Worm (Caenorhabditis elegans) whole organism, late embryonic: ENCODE measurements around the gene fbxb-41.
"Not testable (repeated sequence)": the region's sequence is repeated elsewhere in the genome, so short reads cannot be mapped to it uniquely, and the experiment has no call there.

ENCODE experiments used
- C38D4.7 ChIP-seq: fragments of 200-800 bp; sonication (Bioruptor generic); optimal IDR thresholded peaks from 2 replicates; lab custom pipeline; 2018; ENCODE audit warnings: mild to moderate bottlenecking, missing genetic modification characterization, moderate library complexity, missing compliant biosample characterization
- F13H6.1 ChIP-seq: sonication (generic microtip); optimal IDR thresholded peaks from 2 replicates; lab custom pipeline; 2016; ENCODE audit warnings: missing genetic modification characterization, missing compliant biosample characterization
- T23F11.4 ChIP-seq: fragments of 200-800 bp; sonication (Bioruptor generic); optimal IDR thresholded peaks from 2 replicates; lab custom pipeline; 2018; ENCODE audit warnings: mild to moderate bottlenecking, missing genetic modification characterization, missing compliant biosample characterization
- Y22D7AL.16 ChIP-seq: sonication (generic microtip); optimal IDR thresholded peaks from 2 replicates; lab custom pipeline; 2016; ENCODE audit warnings: missing genetic modification characterization, missing compliant biosample characterization
- ama-1 ChIP-seq: fragments of 150-350 bp; optimal IDR thresholded peaks from 2 replicates; lab custom pipeline; 2014
- ceh-18 ChIP-seq: sonication (generic microtip); optimal IDR thresholded peaks from 2 replicates; lab custom pipeline; 2016; ENCODE audit warnings: missing genetic modification characterization, missing compliant biosample characterization
- ceh-19 ChIP-seq: fragments of 200-800 bp; sonication (Bioruptor generic); optimal IDR thresholded peaks from 2 replicates; lab custom pipeline; 2018; ENCODE audit warnings: mild to moderate bottlenecking, missing genetic modification characterization, missing compliant biosample characterization
- ceh-2 ChIP-seq: sonication (generic microtip); optimal IDR thresholded peaks from 2 replicates; lab custom pipeline; 2016; ENCODE audit warnings: missing genotype, missing genetic modification characterization, missing compliant biosample characterization
- ceh-24 ChIP-seq: sonication (generic microtip); optimal IDR thresholded peaks from 2 replicates; lab custom pipeline; 2016; ENCODE audit warnings: mild to moderate bottlenecking, missing genetic modification characterization, missing compliant biosample characterization
- ceh-30 ChIP-seq: fragments of 150-350 bp; optimal IDR thresholded peaks from 2 replicates; lab custom pipeline; 2014; ENCODE audit warnings: missing biosample characterization, missing genetic modification characterization
- ceh-31 ChIP-seq: sonication (generic microtip); optimal IDR thresholded peaks from 2 replicates; lab custom pipeline; 2016; ENCODE audit warnings: missing genetic modification characterization, missing compliant biosample characterization
- ceh-48 ChIP-seq: sonication (generic microtip); optimal IDR thresholded peaks from 2 replicates; lab custom pipeline; 2016; ENCODE audit warnings: missing genetic modification characterization, inconsistent platforms, missing compliant biosample characterization
- ceh-9 ChIP-seq: sonication (generic microtip); optimal IDR thresholded peaks from 2 replicates; lab custom pipeline; 2016; ENCODE audit warnings: mild to moderate bottlenecking, missing genetic modification characterization, inconsistent platforms, missing compliant biosample characterization
- dve-1 ChIP-seq: sonication (generic microtip); optimal IDR thresholded peaks from 2 replicates; lab custom pipeline; 2017; ENCODE audit warnings: antibody characterized with exemption, mild to moderate bottlenecking, missing genetic modification characterization, missing compliant biosample characterization
- ets-4 ChIP-seq: sonication (generic microtip); optimal IDR thresholded peaks from 2 replicates; lab custom pipeline; 2016; ENCODE audit warnings: missing genetic modification characterization, missing compliant biosample characterization
- fax-1 ChIP-seq: sonication (generic microtip); optimal IDR thresholded peaks from 2 replicates; lab custom pipeline; 2016; ENCODE audit warnings: missing genotype, missing genetic modification characterization, missing compliant biosample characterization
- hlh-6 ChIP-seq: sonication (generic microtip); optimal IDR thresholded peaks from 2 replicates; lab custom pipeline; 2016; ENCODE audit warnings: missing genotype, missing genetic modification characterization, missing compliant biosample characterization
- hlh-8 ChIP-seq: sonication (generic microtip); optimal IDR thresholded peaks from 2 replicates; lab custom pipeline; 2016; ENCODE audit warnings: missing genotype, missing genetic modification characterization, missing compliant biosample characterization
- lim-6 ChIP-seq: sonication (generic microtip); optimal IDR thresholded peaks from 2 replicates; lab custom pipeline; 2016; ENCODE audit warnings: missing genetic modification characterization, missing compliant biosample characterization
- lin-11 ChIP-seq: fragments of 200-800 bp; sonication (Bioruptor generic); optimal IDR thresholded peaks from 2 replicates; lab custom pipeline; 2018; ENCODE audit warnings: mild to moderate bottlenecking, missing genetic modification characterization, missing compliant biosample characterization
- madf-2 ChIP-seq: sonication (generic microtip); optimal IDR thresholded peaks from 2 replicates; lab custom pipeline; 2017; ENCODE audit warnings: missing genetic modification characterization, missing compliant biosample characterization
- nfya-1 ChIP-seq: sonication (generic microtip); optimal IDR thresholded peaks from 2 replicates; lab custom pipeline; 2017; ENCODE audit warnings: missing genetic modification characterization, mild to moderate bottlenecking, missing compliant biosample characterization, antibody characterized with exemption, moderate library complexity
- nhr-232 ChIP-seq: sonication (generic microtip); optimal IDR thresholded peaks from 2 replicates; lab custom pipeline; 2016; ENCODE audit warnings: missing genetic modification characterization, missing compliant biosample characterization
- odd-2 ChIP-seq: sonication (generic microtip); optimal IDR thresholded peaks from 2 replicates; lab custom pipeline; 2017; ENCODE audit warnings: antibody characterized with exemption, mild to moderate bottlenecking, missing genetic modification characterization, missing compliant biosample characterization
- pat-9 ChIP-seq: fragments of 200-800 bp; sonication (Bioruptor generic); optimal IDR thresholded peaks from 2 replicates; lab custom pipeline; 2018; ENCODE audit warnings: mild to moderate bottlenecking, missing genetic modification characterization, moderate library complexity, missing compliant biosample characterization
- pha-2 ChIP-seq: sonication (generic microtip); optimal IDR thresholded peaks from 2 replicates; lab custom pipeline; 2017; ENCODE audit warnings: mild to moderate bottlenecking, missing genetic modification characterization, missing compliant biosample characterization
- pha-4 ChIP-seq: fragments of 150-350 bp; optimal IDR thresholded peaks from 2 replicates; lab custom pipeline; 2018; ENCODE audit warnings: missing biosample characterization, missing genetic modification reagents, missing genetic modification characterization
- ref-2 ChIP-seq: sonication (generic microtip); optimal IDR thresholded peaks from 2 replicates; lab custom pipeline; 2016; ENCODE audit warnings: missing genetic modification characterization, missing compliant biosample characterization
- rnt-1 ChIP-seq: sonication (generic microtip); optimal IDR thresholded peaks from 2 replicates; lab custom pipeline; 2016; ENCODE audit warnings: missing genetic modification characterization, missing compliant biosample characterization
- syd-9 ChIP-seq: sonication (generic microtip); optimal IDR thresholded peaks from 2 replicates; lab custom pipeline; 2016; ENCODE audit warnings: mild to moderate bottlenecking, missing genetic modification characterization, moderate library complexity, missing compliant biosample characterization
- tbx-2 ChIP-seq: sonication (generic microtip); optimal IDR thresholded peaks from 2 replicates; lab custom pipeline; 2016; ENCODE audit warnings: missing genetic modification characterization, missing compliant biosample characterization
- tbx-7 ChIP-seq: sonication (generic microtip); optimal IDR thresholded peaks from 2 replicates; lab custom pipeline; 2016; ENCODE audit warnings: missing genotype, missing genetic modification characterization, missing compliant biosample characterization
- unc-42 ChIP-seq: sonication (generic microtip); optimal IDR thresholded peaks from 2 replicates; lab custom pipeline; 2016; ENCODE audit warnings: missing genotype, missing genetic modification characterization, missing compliant biosample characterization
- zip-5 ChIP-seq: sonication (generic microtip); optimal IDR thresholded peaks from 2 replicates; lab custom pipeline; 2016; ENCODE audit warnings: missing genetic modification characterization, missing compliant biosample characterization

Gene fbxb-41

ce11 chrII:1045692-1046091, 3.6 kb upstream of the fbxb-41 start, which contains the start of gene str-148:
Gene str-148 (plus strand): TSS chrII:1045992.
- TF ChIP-seq ceh-2 (no peak), ama-1 (lab: Kevin White, UChicago) (no peak), F13H6.1 (tag; lab: Kevin White, UChicago) (no peak), pha-2 (tag; lab: Kevin White, UChicago) (no peak), nfya-1 (tag; lab: Kevin White, UChicago) (no peak)
- TF ChIP-seq, all 69 proteins: peak for 0

ce11 chrII:1043932-1044331, 1.8 kb upstream of the fbxb-41 start, which contains the start of gene fbxb-45:
Gene fbxb-45 (minus strand): TSS chrII:1044032.
- peak; percentile 9 for TF ChIP-seq ceh-48 (tag; lab: Kevin White, UChicago)
- TF ChIP-seq, all 69 proteins: peak for 1; not testable (repeated sequence) for 68

ce11 chrII:1040464-1040863, 1.7 kb downstream of the fbxb-41 start, which contains the start of gene fbxb-39:
Gene fbxb-39 (minus strand): TSS chrII:1040564.
- TF ChIP-seq rnt-1 (tag; lab: Kevin White, UChicago) (no peak), C38D4.7 (no peak), syd-9 (tag; lab: Kevin White, UChicago) (no peak), ref-2 (tag; lab: Kevin White, UChicago) (no peak), ceh-24 (tag; lab: Kevin White, UChicago) (no peak), tbx-2 (tag; lab: Kevin White, UChicago) (no peak), nhr-232 (no peak)

ce11 chrII:1028602-1029001, 13.5 kb downstream of the fbxb-41 start, which contains the start of gene math-34:
Gene math-34 (plus strand): TSS chrII:1028972.
- TF ChIP-seq unc-42 (tag; lab: Kevin White, UChicago) (no peak), zip-5 (tag; lab: Kevin White, UChicago) (no peak), dve-1 (no peak), ceh-9 (tag; lab: Kevin White, UChicago) (no peak), lim-6 (tag; lab: Kevin White, UChicago) (no peak), hlh-6 (tag; lab: Kevin White, UChicago) (no peak), ceh-30 (tag; lab: Kevin White, UChicago) (no peak), ama-1 (lab: Kevin White, UChicago) (no peak)

- TF ChIP-seq pha-4 (no peak), ceh-24 (tag; lab: Kevin White, UChicago) (no peak), hlh-6 (tag; lab: Kevin White, UChicago) (no peak), T23F11.4 (no peak), nhr-232 (no peak), hlh-8 (tag; lab: Kevin White, UChicago) (no peak), Y22D7AL.16 (tag; lab: Kevin White, UChicago) (no peak), nfya-1 (tag; lab: Kevin White, UChicago) (no peak), fax-1 (tag; lab: Kevin White, UChicago) (no peak), lin-11 (tag; lab: Kevin White, UChicago) (no peak), ceh-18 (tag; lab: Kevin White, UChicago) (no peak), ceh-19 (GFP tag; lab: Kevin White, UChicago) (no peak), ceh-31 (no peak), odd-2 (tag; lab: Kevin White, UChicago) (no peak), tbx-7 (tag; lab: Kevin White, UChicago) (no peak), ets-4 (tag; lab: Kevin White, UChicago) (no peak), pat-9 (tag; lab: Kevin White, UChicago) (no peak)
Measured at ce11 chrII:1026670-1027069, 15.5 kb downstream of the fbxb-41 start, which contains the start of gene M01D1.12. Gene M01D1.12 (plus strand): TSS chrII:1026970.

ce11 chrII:1024684-1025083, 17.4 kb downstream of the fbxb-41 start, which contains the start of gene btb-11:
Gene btb-11 (minus strand): TSS chrII:1024784.
- TF ChIP-seq lim-6 (tag; lab: Kevin White, UChicago); ceh-9 (tag; lab: Kevin White, UChicago); madf-2: not testable (repeated sequence)
